Fruit fly (Drosophila melanogaster) whole organism, embryonic: ENCODE measurements around the gene PH4alphaNE3.

Source experiments
- Asciz ChIP-seq: fragments of 200-800 bp; sonication (Bioruptor generic); optimal IDR thresholded peaks from 2 replicates; lab custom pipeline; 2017; ENCODE audit warnings: missing biosample characterization, mild to moderate bottlenecking, missing genetic modification characterization, missing genetic modification reagents
- Atf-2 ChIP-seq: fragments of 200-800 bp; sonication (Bioruptor generic); optimal IDR thresholded peaks from 2 replicates; lab custom pipeline; 2016; ENCODE audit warnings: missing biosample characterization, missing genetic modification characterization
- CG10366 ChIP-seq: fragments of 200-800 bp; sonication (Bioruptor generic); IDR thresholded peaks from 2 replicates; pipeline ENCODE4 v1.3.6; 2022; ENCODE audit warnings: missing biosample characterization, missing genetic modification characterization
- CG12155 ChIP-seq: fragments of 200-800 bp; sonication (Bioruptor generic); optimal IDR thresholded peaks from 3 replicates; lab custom pipeline; 2016; ENCODE audit warnings: missing biosample characterization, missing genetic modification characterization
- CG12942 ChIP-seq: fragments of 200-800 bp; sonication (Bioruptor generic); optimal IDR thresholded peaks from 3 replicates; lab custom pipeline; 2016; ENCODE audit warnings: missing biosample characterization, missing genetic modification characterization
- CG13123 ChIP-seq: fragments of 200-800 bp; sonication (Bioruptor generic); optimal IDR thresholded peaks from 2 replicates; lab custom pipeline; 2016; ENCODE audit warnings: missing biosample characterization, missing genetic modification characterization
- CG13287 ChIP-seq: fragments of 200-800 bp; sonication (Bioruptor generic); IDR thresholded peaks from 2 replicates; pipeline ENCODE4 v1.3.6; 2022; ENCODE audit warnings: missing biosample characterization, missing genetic modification characterization; ENCODE audit not compliant: partially characterized antibody
- CG13624 ChIP-seq: fragments of 200-800 bp; sonication (Bioruptor generic); optimal IDR thresholded peaks from 2 replicates; lab custom pipeline; 2016; ENCODE audit warnings: missing biosample characterization, missing genetic modification characterization
- CG13775 ChIP-seq: fragments of 200-800 bp; sonication (Bioruptor generic); optimal IDR thresholded peaks from 3 replicates; lab custom pipeline; 2017; ENCODE audit warnings: missing biosample characterization, mild to moderate bottlenecking, missing genetic modification characterization
- CG17328 ChIP-seq: fragments of 200-800 bp; sonication (Bioruptor generic); IDR thresholded peaks from 2 replicates; pipeline ENCODE4 v1.3.6; 2022; ENCODE audit warnings: missing biosample characterization, missing genetic modification characterization
- CG17361 ChIP-seq: fragments of 200-800 bp; sonication (Bioruptor generic); IDR thresholded peaks from 3 replicates; pipeline ENCODE4 v1.3.6; 2022; ENCODE audit warnings: missing biosample characterization, missing genetic modification characterization
- CG17568 ChIP-seq: fragments of 200-800 bp; sonication (Bioruptor generic); optimal IDR thresholded peaks from 2 replicates; lab custom pipeline; 2018; ENCODE audit warnings: missing biosample characterization, mild to moderate bottlenecking, missing genetic modification characterization, moderate library complexity
- CG17612 ChIP-seq: fragments of 200-800 bp; sonication (Bioruptor generic); IDR thresholded peaks from 2 replicates; pipeline ENCODE4 v1.3.6; 2022; ENCODE audit warnings: missing biosample characterization, missing genetic modification characterization
- CG18764 ChIP-seq: fragments of 200-800 bp; sonication (Bioruptor generic); optimal IDR thresholded peaks from 3 replicates; lab custom pipeline; 2016; ENCODE audit warnings: missing biosample characterization, missing genetic modification characterization
- CG34224 ChIP-seq: fragments of 200-800 bp; sonication (Bioruptor generic); IDR thresholded peaks from 3 replicates; pipeline ENCODE4 v1.3.6; 2022; ENCODE audit warnings: missing biosample characterization, missing genetic modification characterization; ENCODE audit not compliant: partially characterized antibody
- CG3995 ChIP-seq: fragments of 200-800 bp; sonication (Bioruptor generic); optimal IDR thresholded peaks from 3 replicates; lab custom pipeline; 2016; ENCODE audit warnings: missing biosample characterization, missing genetic modification characterization
- CG6813 ChIP-seq: fragments of 200-800 bp; sonication (Bioruptor generic); optimal IDR thresholded peaks from 2 replicates; lab custom pipeline; 2017; ENCODE audit warnings: missing biosample characterization, missing genetic modification characterization, mild to moderate bottlenecking, moderate library complexity, missing genetic modification reagents
- CG7357 ChIP-seq: fragments of 200-800 bp; sonication (Bioruptor generic); IDR thresholded peaks from 3 replicates; pipeline ENCODE4 v1.3.6; 2022; ENCODE audit warnings: missing biosample characterization, missing genetic modification characterization
- CHES-1-like ChIP-seq: fragments of 200-800 bp; sonication (Bioruptor generic); optimal IDR thresholded peaks from 2 replicates; lab custom pipeline; 2016; ENCODE audit warnings: missing biosample characterization, missing genetic modification characterization
- D19B ChIP-seq: fragments of 200-800 bp; sonication (Bioruptor generic); optimal IDR thresholded peaks from 2 replicates; lab custom pipeline; 2017; ENCODE audit warnings: missing biosample characterization, mild to moderate bottlenecking, missing genetic modification characterization
- Drgx ChIP-seq: fragments of 200-800 bp; sonication (Bioruptor generic); IDR thresholded peaks from 2 replicates; pipeline ENCODE4 v1.3.6; 2022; ENCODE audit warnings: missing biosample characterization, missing genetic modification characterization
- HmgD ChIP-seq: fragments of 200-800 bp; sonication (Bioruptor generic); optimal IDR thresholded peaks from 3 replicates; lab custom pipeline; 2016; ENCODE audit warnings: missing biosample characterization, missing genetic modification characterization
- MBD-R2 ChIP-seq: fragments of 200-800 bp; sonication (Bioruptor generic); IDR thresholded peaks from 2 replicates; pipeline ENCODE4 v1.3.6; 2022; ENCODE audit warnings: missing biosample characterization, missing genetic modification characterization
- Max ChIP-seq: fragments of 200-800 bp; sonication (Bioruptor generic); optimal IDR thresholded peaks from 2 replicates; lab custom pipeline; 2016; ENCODE audit warnings: missing biosample characterization, mild to moderate bottlenecking, missing genetic modification characterization
- Med ChIP-seq: fragments of 200-800 bp; sonication (Bioruptor generic); peaks from one replicate; lab custom pipeline; 2016; ENCODE audit warnings: missing biosample characterization, missing genetic modification characterization, mild to moderate bottlenecking, inconsistent platforms, moderate library complexity
- Nf-YA ChIP-seq: fragments of 200-800 bp; sonication (Bioruptor generic); IDR thresholded peaks from 2 replicates; pipeline ENCODE4 v1.3.6; 2022; ENCODE audit warnings: missing biosample characterization, missing genetic modification characterization
- Nf-YB ChIP-seq: fragments of 200-800 bp; sonication (Bioruptor generic); optimal IDR thresholded peaks from 3 replicates; lab custom pipeline; 2019; ENCODE audit warnings: missing biosample characterization, mild to moderate bottlenecking, missing genetic modification characterization, moderate library complexity
- Rfx ChIP-seq: fragments of 200-800 bp; sonication (Bioruptor generic); IDR thresholded peaks from 2 replicates; pipeline ENCODE4 v1.3.6; 2022; ENCODE audit warnings: missing biosample characterization, missing genetic modification characterization
- Six4 ChIP-seq: fragments of 200-800 bp; sonication (Bioruptor generic); optimal IDR thresholded peaks from 2 replicates; lab custom pipeline; 2016; ENCODE audit warnings: missing biosample characterization, missing genetic modification characterization
- YL-1 ChIP-seq: fragments of 200-800 bp; sonication (Bioruptor generic); optimal IDR thresholded peaks from 3 replicates; lab custom pipeline; 2017; ENCODE audit warnings: missing biosample characterization, mild to moderate bottlenecking, missing genetic modification characterization
- ac ChIP-seq: fragments of 200-800 bp; sonication (Bioruptor generic); optimal IDR thresholded peaks from 3 replicates; lab custom pipeline; 2017; ENCODE audit warnings: missing biosample characterization, mild to moderate bottlenecking, missing genetic modification characterization
- crc ChIP-seq: fragments of 200-800 bp; sonication (Bioruptor generic); optimal IDR thresholded peaks from 2 replicates; lab custom pipeline; 2016; ENCODE audit warnings: missing biosample characterization, missing genetic modification characterization
- dmrt11E ChIP-seq: fragments of 200-800 bp; sonication (Bioruptor generic); optimal IDR thresholded peaks from 3 replicates; lab custom pipeline; 2018; ENCODE audit warnings: missing biosample characterization, mild to moderate bottlenecking, missing genetic modification characterization, moderate library complexity
- emc ChIP-seq: fragments of 200-800 bp; sonication (Bioruptor generic); optimal IDR thresholded peaks from 2 replicates; lab custom pipeline; 2016; ENCODE audit warnings: missing biosample characterization, missing genetic modification characterization
- gcm ChIP-seq: fragments of 200-800 bp; sonication (Bioruptor generic); optimal IDR thresholded peaks from 2 replicates; lab custom pipeline; 2019; ENCODE audit warnings: missing biosample characterization, mild to moderate bottlenecking, missing genetic modification characterization, moderate library complexity
- grau ChIP-seq: fragments of 200-800 bp; optimal IDR thresholded peaks from 3 replicates; lab custom pipeline; 2019; ENCODE audit warnings: missing biosample characterization, mild to moderate bottlenecking, missing genetic modification characterization, moderate library complexity
- gro ChIP-seq: fragments of 200-800 bp; sonication (Bioruptor generic); optimal IDR thresholded peaks from 2 replicates; lab custom pipeline; 2016; ENCODE audit warnings: missing biosample characterization, missing genetic modification characterization
- gt ChIP-seq: fragments of 200-800 bp; sonication (Bioruptor generic); IDR thresholded peaks from 2 replicates; pipeline ENCODE4 v1.3.6; 2022; ENCODE audit warnings: missing biosample characterization, missing genetic modification characterization
- jigr1 ChIP-seq: fragments of 200-800 bp; sonication (Bioruptor generic); IDR thresholded peaks from 3 replicates; pipeline ENCODE4 v1.3.6; 2022; ENCODE audit warnings: missing biosample characterization, missing genetic modification characterization
- jing ChIP-seq: fragments of 200-800 bp; sonication (Bioruptor generic); optimal IDR thresholded peaks from 2 replicates; lab custom pipeline; 2018; ENCODE audit warnings: missing biosample characterization, mild to moderate bottlenecking, missing genetic modification characterization
- kah ChIP-seq: fragments of 200-800 bp; sonication (Bioruptor generic); optimal IDR thresholded peaks from 2 replicates; lab custom pipeline; 2018; ENCODE audit warnings: missing biosample characterization, mild to moderate bottlenecking, missing genetic modification characterization
- lov ChIP-seq, 2 experiments: fragments of 200-800 bp in 1 of 2; fragments of >200 bp in 1 of 2; sonication (Bioruptor generic) in 1 of 2; IDR thresholded peaks in 1 of 2; optimal IDR thresholded peaks in 1 of 2; 2 replicates in 1 of 2; 3 replicates in 1 of 2; pipeline versions ENCODE4 v1.3.6 to Lab custom; 2017 to 2022; ENCODE audit warnings: missing biosample characterization in 1 of 2, missing genetic modification characterization in 1 of 2
- nmo ChIP-seq: fragments of 200-800 bp; sonication (Bioruptor generic); optimal IDR thresholded peaks from 2 replicates; lab custom pipeline; 2018; ENCODE audit warnings: missing biosample characterization, mild to moderate bottlenecking, missing genetic modification characterization, moderate library complexity
- p53 ChIP-seq: fragments of 200-800 bp; sonication (Bioruptor generic); optimal IDR thresholded peaks from 2 replicates; lab custom pipeline; 2016; ENCODE audit warnings: missing biosample characterization, missing genetic modification characterization
- pzg ChIP-seq: fragments of 200-800 bp; sonication (Bioruptor generic); optimal IDR thresholded peaks from 3 replicates; lab custom pipeline; 2018; ENCODE audit warnings: missing biosample characterization, mild to moderate bottlenecking, missing genetic modification characterization, moderate library complexity
- sc ChIP-seq, 3 experiments: fragments of >200 bp in 2 of 3; fragments of 200-800 bp in 1 of 3; sonication (Bioruptor generic) in 1 of 3; optimal IDR thresholded peaks; 2 replicates in 2 of 3; 3 replicates in 1 of 3; lab custom pipeline; 2017; ENCODE audit warnings: mild to moderate bottlenecking in 1 of 3, missing biosample characterization in 1 of 3, missing genetic modification characterization in 1 of 3, missing genetic modification reagents in 1 of 3
- so ChIP-seq: fragments of 200-800 bp; sonication (Bioruptor generic); IDR thresholded peaks from 3 replicates; pipeline ENCODE4 v1.3.6; 2022; ENCODE audit warnings: missing biosample characterization, missing genetic modification characterization
- tap ChIP-seq: fragments of 200-800 bp; optimal IDR thresholded peaks from 3 replicates; lab custom pipeline; 2019; ENCODE audit warnings: missing biosample characterization, mild to moderate bottlenecking, missing genetic modification characterization, moderate library complexity
- wek ChIP-seq: fragments of 200-800 bp; sonication (Bioruptor generic); optimal IDR thresholded peaks from 3 replicates; lab custom pipeline; 2018; ENCODE audit warnings: missing biosample characterization, mild to moderate bottlenecking, missing genetic modification characterization, moderate library complexity

Gene PH4alphaNE3

DNA sequence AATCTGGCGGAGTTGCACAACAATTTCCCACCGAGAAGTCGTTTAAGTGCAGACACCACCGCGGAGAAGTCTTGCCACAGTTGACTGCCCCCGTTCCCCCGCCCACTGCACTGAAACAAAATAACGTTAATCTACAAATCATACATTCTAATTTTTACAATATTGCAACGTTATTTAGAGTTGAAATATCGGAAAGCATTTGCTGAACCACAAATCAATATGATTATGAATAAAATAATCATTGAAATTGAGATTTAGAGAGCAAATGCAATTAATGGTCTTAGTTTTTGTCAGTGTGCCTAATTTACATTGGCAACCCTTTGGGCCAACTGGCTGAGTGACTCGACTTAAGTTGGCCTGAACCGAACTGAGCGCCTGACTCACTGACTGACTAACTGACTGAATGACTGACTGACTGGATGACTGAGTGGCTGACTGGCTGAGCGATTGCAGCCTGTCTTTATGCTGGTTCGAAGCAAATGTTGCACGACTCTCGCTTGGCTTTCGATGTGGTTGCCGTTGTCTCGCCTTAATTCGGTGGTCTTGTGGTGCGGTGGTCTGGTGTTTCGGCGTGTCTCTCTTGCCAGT lies 33.3 kb upstream of the PH4alphaNE3 start (continued):
- TF ChIP-seq HmgD (GFP tag; lab: Kevin White, UChicago) = no peak
- peak; percentile 36; the same call in 1 of the 2 replicates for TF ChIP-seq CG17612 (GFP tag; lab: Robert Waterston, UW)
- TF ChIP-seq CHES-1-like (GFP tag; lab: Kevin White, UChicago) = peak; percentile 44
- peak; percentile 48 for TF ChIP-seq CG12155 (GFP tag; lab: Kevin White, UChicago)
- peak; percentile 78 for TF ChIP-seq Asciz (GFP tag; lab: Kevin White, UChicago)
- peak; percentile 73 for TF ChIP-seq Nf-YA (GFP tag; lab: Robert Waterston, UW)
- TF ChIP-seq tap = peak; percentile 83
- TF ChIP-seq gro (GFP tag; lab: Kevin White, UChicago) = peak; percentile 31
- peak; percentile 36 for TF ChIP-seq Atf-2
- TF ChIP-seq CG13775 = peak; percentile 57
- TF ChIP-seq pzg (GFP tag; lab: Kevin White, UChicago) = no peak
- no peak; the same call in none of the 3 replicates for TF ChIP-seq CG17361 (GFP tag; lab: Robert Waterston, UW)
- peak; percentile 91 for TF ChIP-seq Drgx
- no peak for TF ChIP-seq gt
- TF ChIP-seq D19B (GFP tag; lab: Kevin White, UChicago) = no peak
- TF ChIP-seq CG10366 (GFP tag; lab: Robert Waterston, UW) = peak; percentile 80
- peak; percentile 81 for TF ChIP-seq dmrt11E (tag; lab: Kevin White, UChicago)
- TF ChIP-seq Rfx = peak; percentile 54
- peak; percentile 20 for TF ChIP-seq p53 (GFP tag; lab: Kevin White, UChicago)
- peak; percentile 71 for TF ChIP-seq jing (GFP tag; lab: Kevin White, UChicago)
- TF ChIP-seq crc (GFP tag; lab: Kevin White, UChicago) = peak; percentile 51
- TF ChIP-seq kah = peak; percentile 67
- TF ChIP-seq YL-1 = peak; percentile 12
- peak; percentile 43 for TF ChIP-seq CG13624
- no peak for TF ChIP-seq lov (optimal IDR thresholded peaks at IDR 0.05; lab: Kevin White, UChicago)
- no peak for TF ChIP-seq lov (GFP tag; IDR thresholded peaks at IDR 0.05; lab: Robert Waterston, UW)
- TF ChIP-seq sc (optimal IDR thresholded peaks at IDR 0.05; lab: Kevin White, UChicago) = no peak
- peak; percentile 68 for TF ChIP-seq sc (GFP tag; optimal IDR thresholded peaks at IDR 0.05; lab: Kevin White, UChicago)
- peak; percentile 83; the same call in 2 of the 3 replicates for TF ChIP-seq so (GFP tag; lab: Robert Waterston, UW)
- TF ChIP-seq Med = peak; percentile 85
- peak; percentile 56; the same call in 1 of the 3 replicates for TF ChIP-seq CG7357
- peak; percentile 54 for TF ChIP-seq wek (GFP tag; lab: Kevin White, UChicago)
- peak; percentile 81 for TF ChIP-seq CG17328 (GFP tag; lab: Robert Waterston, UW)
- TF ChIP-seq grau = peak; percentile 81
- TF ChIP-seq CG18764 = peak; percentile 42
- TF ChIP-seq ac (GFP tag; lab: Kevin White, UChicago) = no peak
- TF ChIP-seq CG34224 (GFP tag; lab: Robert Waterston, UW) = no peak
- TF ChIP-seq nmo (GFP tag; lab: Kevin White, UChicago) = peak; percentile 80
- peak; percentile 41 for TF ChIP-seq Max (GFP tag; lab: Kevin White, UChicago)
- TF ChIP-seq CG17568 = peak; percentile 56
- peak; percentile 56 for TF ChIP-seq CG13123 (GFP tag; lab: Kevin White, UChicago)
- TF ChIP-seq MBD-R2 (GFP tag; lab: Robert Waterston, UW) = peak; percentile 24; the same call in 1 of the 2 replicates
- no peak for TF ChIP-seq emc (GFP tag; lab: Kevin White, UChicago)
- peak; percentile 51 for TF ChIP-seq CG6813
- peak; percentile 78 for TF ChIP-seq Six4 (GFP tag; lab: Kevin White, UChicago)
- peak; percentile 68 for TF ChIP-seq CG12942 (GFP tag; lab: Kevin White, UChicago)
- TF ChIP-seq jigr1 (GFP tag; lab: Robert Waterston, UW) = 0 out of 3 replicates have a peak, but pooled peaks have one; percentile 35
- TF ChIP-seq CG13287 (GFP tag; lab: Robert Waterston, UW) = no peak
- TF ChIP-seq gcm (GFP tag; lab: Kevin White, UChicago) = peak; percentile 82
- TF ChIP-seq CG3995 = no peak
- peak; percentile 55 for TF ChIP-seq Nf-YB (GFP tag; lab: Kevin White, UChicago)
